Worm (Caenorhabditis elegans) whole organism, L4 larva: ENCODE measurements around the gene ZC374.2.
A peak's percentile ranks its signal among the peaks of the same experiment; 100 is the strongest.

ENCODE experiments used
- F10B5.3 ChIP-seq: sonication (generic microtip); optimal IDR thresholded peaks from 2 replicates; lab custom pipeline; 2016; ENCODE audit warnings: mild to moderate bottlenecking, missing genetic modification characterization, missing compliant biosample characterization
- F26F4.8 ChIP-seq: fragments of 200-800 bp; sonication (Bioruptor generic); conservative IDR thresholded peaks from 2 replicates; pipeline ENCODE4 v1.3.6; 2022; ENCODE audit warnings: missing genetic modification characterization, missing compliant biosample characterization
- F44E2.7 ChIP-seq: fragments of 200-800 bp; sonication (Bioruptor generic); IDR thresholded peaks from 2 replicates; pipeline ENCODE4 v2.1.2; 2022; ENCODE audit warnings: missing genetic modification characterization, missing compliant biosample characterization
- F49E8.2 ChIP-seq: sonication (generic microtip); optimal IDR thresholded peaks from 2 replicates; lab custom pipeline; 2016; ENCODE audit warnings: missing compliant biosample characterization, mild to moderate bottlenecking, missing genetic modification characterization, borderline replicate concordance
- R02D3.7 ChIP-seq: fragments of 150-350 bp; sonication (generic microtip); optimal IDR thresholded peaks from 3 replicates; lab custom pipeline; 2014; ENCODE audit warnings: missing biosample characterization, missing genetic modification characterization
- T20F7.1 ChIP-seq: fragments of 200-800 bp; sonication (Bioruptor generic); optimal IDR thresholded peaks from 2 replicates; lab custom pipeline; 2018; ENCODE audit warnings: mild to moderate bottlenecking, missing genetic modification characterization, missing compliant biosample characterization
- T26A8.4 ChIP-seq: fragments of 200-800 bp; sonication (Bioruptor generic); IDR thresholded peaks from 2 replicates; pipeline ENCODE4 v1.3.6; 2022; ENCODE audit warnings: missing genetic modification characterization, missing compliant biosample characterization
- Y105C5A.15 ChIP-seq: fragments of 200-800 bp; sonication (Bioruptor generic); IDR thresholded peaks from 2 replicates; pipeline ENCODE4 v1.3.6; 2022; ENCODE audit warnings: missing genetic modification characterization, missing compliant biosample characterization
- Y48G9A.11 ChIP-seq: fragments of 200-800 bp; sonication (Bioruptor generic); IDR thresholded peaks from 2 replicates; pipeline ENCODE4 v1.3.6; 2022; ENCODE audit warnings: missing genetic modification reagents, missing genetic modification characterization, missing compliant biosample characterization
- Y75B8A.6 ChIP-seq: fragments of 200-800 bp; sonication (Bioruptor generic); IDR thresholded peaks from 2 replicates; pipeline ENCODE4 v1.3.6; 2022; ENCODE audit warnings: missing genetic modification reagents, missing genetic modification characterization, missing compliant biosample characterization
- ZK337.2 ChIP-seq: fragments of 200-800 bp; sonication (Bioruptor generic); IDR thresholded peaks from 2 replicates; pipeline ENCODE4 v1.3.6; 2022; ENCODE audit warnings: missing genetic modification reagents, missing genetic modification characterization, missing compliant biosample characterization
- ZK546.5 ChIP-seq, 2 experiments: sonication (generic microtip); optimal IDR thresholded peaks; 2 replicates each; lab custom pipeline; 2017; ENCODE audit warnings: missing biosample characterization in 2 of 2, missing genetic modification characterization in 2 of 2
- ama-1 ChIP-seq: fragments of 150-350 bp; optimal IDR thresholded peaks from 2 replicates; lab custom pipeline; 2014; ENCODE audit warnings: inconsistent platforms, mixed read lengths
- ceh-28 ChIP-seq: fragments of 150-350 bp; optimal IDR thresholded peaks from 2 replicates; lab custom pipeline; 2014; ENCODE audit warnings: missing biosample characterization, missing genetic modification reagents, missing genetic modification characterization
- ceh-62 ChIP-seq: sonication (generic microtip); optimal IDR thresholded peaks from 2 replicates; lab custom pipeline; 2017; ENCODE audit warnings: missing biosample characterization, missing genetic modification characterization
- ceh-82 ChIP-seq: sonication (generic microtip); optimal IDR thresholded peaks from 2 replicates; lab custom pipeline; 2017; ENCODE audit warnings: missing biosample characterization, missing genetic modification characterization
- ces-1 ChIP-seq: fragments of 150-350 bp; sonication (generic microtip); optimal IDR thresholded peaks from 4 replicates; lab custom pipeline; 2014; ENCODE audit warnings: missing biosample characterization, missing genetic modification reagents, missing genetic modification characterization
- cey-2 ChIP-seq: sonication (generic microtip); optimal IDR thresholded peaks from 3 replicates; lab custom pipeline; 2017; ENCODE audit warnings: missing genetic modification characterization, mild to moderate bottlenecking, missing compliant biosample characterization, antibody characterized with exemption, borderline replicate concordance; ENCODE audit not compliant: insufficient read depth
- ctbp-1 ChIP-seq: fragments of 200-800 bp; sonication (Bioruptor generic); IDR thresholded peaks from 2 replicates; pipeline ENCODE4 v1.3.6; 2022; ENCODE audit warnings: missing genetic modification reagents, missing genetic modification characterization, missing compliant biosample characterization
- daf-12 ChIP-seq: fragments of 150-350 bp; optimal IDR thresholded peaks from 2 replicates; lab custom pipeline; 2014; ENCODE audit warnings: missing biosample characterization, missing genetic modification reagents, missing genetic modification characterization
- daf-8 ChIP-seq: fragments of 200-800 bp; sonication (Bioruptor generic); IDR thresholded peaks from 2 replicates; pipeline ENCODE4 v1.3.6; 2022; ENCODE audit warnings: missing genetic modification characterization, missing compliant biosample characterization
- dmd-6 ChIP-seq: fragments of 200-800 bp; sonication (Bioruptor generic); IDR thresholded peaks from 2 replicates; pipeline ENCODE4 v1.3.6; 2022; ENCODE audit warnings: missing genetic modification reagents, missing genetic modification characterization, missing compliant biosample characterization
- dpl-1 ChIP-seq: fragments of 150-350 bp; optimal IDR thresholded peaks from 2 replicates; lab custom pipeline; 2014; ENCODE audit warnings: missing biosample characterization, missing genetic modification reagents, missing genetic modification characterization
- duxl-1 ChIP-seq: sonication (generic microtip); optimal IDR thresholded peaks from 2 replicates; lab custom pipeline; 2016; ENCODE audit warnings: mild to moderate bottlenecking, missing genetic modification characterization, moderate library complexity, missing compliant biosample characterization; ENCODE audit not compliant: poor library complexity
- dve-1 ChIP-seq: sonication (generic microtip); optimal IDR thresholded peaks from 2 replicates; lab custom pipeline; 2017; ENCODE audit warnings: antibody characterized with exemption, mild to moderate bottlenecking, missing genetic modification characterization, missing compliant biosample characterization; ENCODE audit not compliant: insufficient read depth
- egl-43 ChIP-seq: fragments of 200-800 bp; sonication (Bioruptor generic); IDR thresholded peaks from 2 replicates; pipeline ENCODE4 v1.3.6; 2022; ENCODE audit warnings: missing genetic modification reagents, missing genetic modification characterization, missing compliant biosample characterization
- fkh-10 ChIP-seq: fragments of 150-350 bp; optimal IDR thresholded peaks from 2 replicates; lab custom pipeline; 2014; ENCODE audit warnings: missing biosample characterization, missing genetic modification reagents, missing genetic modification characterization
- gei-8 ChIP-seq: fragments of 200-800 bp; sonication (Bioruptor generic); optimal IDR thresholded peaks from 2 replicates; lab custom pipeline; 2018; ENCODE audit warnings: mild to moderate bottlenecking, missing genetic modification characterization, missing compliant biosample characterization
- hlh-11 ChIP-seq: fragments of 200-800 bp; sonication (Bioruptor generic); optimal IDR thresholded peaks from 2 replicates; lab custom pipeline; 2018; ENCODE audit warnings: mild to moderate bottlenecking, missing genetic modification characterization, missing compliant biosample characterization
- jun-1 ChIP-seq: fragments of 150-350 bp; optimal IDR thresholded peaks from 2 replicates; lab custom pipeline; 2014; ENCODE audit warnings: missing biosample characterization, missing genetic modification reagents, missing genetic modification characterization
- lin-13 ChIP-seq: fragments of 150-350 bp; optimal IDR thresholded peaks from 2 replicates; lab custom pipeline; 2014; ENCODE audit warnings: missing biosample characterization, missing genetic modification reagents, missing genetic modification characterization
- lin-15B ChIP-seq: fragments of 150-350 bp; sonication (generic microtip); optimal IDR thresholded peaks from 3 replicates; lab custom pipeline; 2014; ENCODE audit warnings: missing biosample characterization, missing genetic modification characterization
- lin-39 ChIP-seq: fragments of 150-350 bp; optimal IDR thresholded peaks from 2 replicates; lab custom pipeline; 2014; ENCODE audit warnings: missing biosample characterization, missing genetic modification reagents, missing genetic modification characterization
- lsy-2 ChIP-seq, 2 experiments: fragments of 150-350 bp in 1 of 2; sonication (generic microtip) in 1 of 2; optimal IDR thresholded peaks; 2 replicates each; lab custom pipeline; 2014 to 2017; ENCODE audit warnings: missing biosample characterization in 2 of 2, missing genetic modification characterization in 2 of 2
- mes-2 ChIP-seq: sonication (generic microtip); optimal IDR thresholded peaks from 2 replicates; lab custom pipeline; 2016; ENCODE audit warnings: missing genotype, mild to moderate bottlenecking, missing genetic modification characterization, missing compliant biosample characterization; ENCODE audit not compliant: poor library complexity, severe bottlenecking
- mxl-3 ChIP-seq: fragments of 200-800 bp; sonication (Bioruptor generic); optimal IDR thresholded peaks from 2 replicates; lab custom pipeline; 2018; ENCODE audit warnings: mild to moderate bottlenecking, missing genetic modification characterization, missing compliant biosample characterization
- nhr-10 ChIP-seq: fragments of 150-350 bp; optimal IDR thresholded peaks from 2 replicates; lab custom pipeline; 2014; ENCODE audit warnings: missing biosample characterization, missing genetic modification characterization
- nhr-25 ChIP-seq: sonication (generic microtip); optimal IDR thresholded peaks from 2 replicates; lab custom pipeline; 2017; ENCODE audit warnings: missing genetic modification characterization, mild to moderate bottlenecking, missing compliant biosample characterization, antibody characterized with exemption, moderate library complexity, borderline replicate concordance; ENCODE audit not compliant: insufficient read depth
- nhr-28 ChIP-seq: fragments of 150-350 bp; optimal IDR thresholded peaks from 2 replicates; lab custom pipeline; 2014; ENCODE audit warnings: missing biosample characterization, missing genetic modification characterization
- nhr-42 ChIP-seq: fragments of 200-800 bp; sonication (Bioruptor generic); IDR thresholded peaks from 2 replicates; pipeline ENCODE4 v1.3.6; 2022; ENCODE audit warnings: missing genetic modification characterization, missing compliant biosample characterization
- nhr-48 ChIP-seq: sonication (generic microtip); optimal IDR thresholded peaks from 2 replicates; lab custom pipeline; 2016; ENCODE audit warnings: mild to moderate bottlenecking, missing genetic modification characterization, missing compliant biosample characterization
- nhr-76 ChIP-seq: fragments of 150-350 bp; optimal IDR thresholded peaks from 2 replicates; lab custom pipeline; 2014; ENCODE audit warnings: missing biosample characterization, missing genetic modification characterization
- pha-4 ChIP-seq, 2 experiments: fragments of 150-350 bp in 1 of 2; fragments of 200-800 bp in 1 of 2; sonication (Bioruptor generic) in 1 of 2; IDR thresholded peaks in 1 of 2; optimal IDR thresholded peaks in 1 of 2; 2 replicates each; pipeline versions ENCODE4 v1.3.6 to Lab custom; 2014 to 2022; ENCODE audit warnings: missing genetic modification characterization in 2 of 2, missing genetic modification reagents in 2 of 2, missing biosample characterization in 1 of 2, missing compliant biosample characterization in 1 of 2
- rbr-2 ChIP-seq: sonication (generic microtip); optimal IDR thresholded peaks from 2 replicates; lab custom pipeline; 2016; ENCODE audit warnings: missing genotype, missing genetic modification characterization, missing compliant biosample characterization
- skn-1 ChIP-seq: fragments of 150-350 bp; optimal IDR thresholded peaks from 2 replicates; lab custom pipeline; 2014; ENCODE audit warnings: missing biosample characterization, missing genetic modification characterization
- snpc-1.2 ChIP-seq: fragments of 200-800 bp; sonication (Bioruptor generic); IDR thresholded peaks from 2 replicates; pipeline ENCODE4 v1.3.6; 2022; ENCODE audit warnings: missing genetic modification reagents, missing genetic modification characterization, missing compliant biosample characterization
- snpc-4 ChIP-seq: fragments of 150-350 bp; optimal IDR thresholded peaks from 2 replicates; lab custom pipeline; 2014; ENCODE audit warnings: missing biosample characterization, missing genetic modification characterization
- spr-1 ChIP-seq: sonication (generic microtip); optimal IDR thresholded peaks from 2 replicates; lab custom pipeline; 2016; ENCODE audit warnings: mild to moderate bottlenecking, missing genetic modification characterization, missing compliant biosample characterization
- tra-1 ChIP-seq: fragments of 200-800 bp; sonication (Bioruptor generic); IDR thresholded peaks from 2 replicates; pipeline ENCODE4 v1.3.6; 2022; ENCODE audit warnings: missing genetic modification reagents, missing genetic modification characterization, missing compliant biosample characterization
- unc-39 ChIP-seq: sonication (generic microtip); optimal IDR thresholded peaks from 2 replicates; lab custom pipeline; 2017; ENCODE audit warnings: missing biosample characterization, missing genetic modification characterization
- zip-11 ChIP-seq: fragments of 200-800 bp; sonication (Bioruptor generic); IDR thresholded peaks from 2 replicates; pipeline ENCODE4 v1.3.6; 2022; ENCODE audit warnings: missing genetic modification characterization, missing compliant biosample characterization
- ztf-7 ChIP-seq: fragments of 150-350 bp; optimal IDR thresholded peaks from 2 replicates; lab custom pipeline; 2014; ENCODE audit warnings: missing biosample characterization, missing genetic modification characterization

ZC374.2 gene

ce11 chrX:10051625-10052024 lies 4.4 kb upstream of the ZC374.2 start (continued):
- TF ChIP-seq cey-2 (tag; lab: Kevin White, UChicago): no peak
- no peak for TF ChIP-seq snpc-1.2
- no peak for TF ChIP-seq ceh-62 (tag; lab: Kevin White, UChicago)
- no peak for TF ChIP-seq ctbp-1 (GFP tag; lab: Robert Waterston, UW)
- no peak for TF ChIP-seq F49E8.2 (tag; lab: Kevin White, UChicago)
- peak; percentile 52; the same call in 1 of the 2 replicates for TF ChIP-seq tra-1
- TF ChIP-seq R02D3.7 (tag; lab: Kevin White, UChicago): no peak
- TF ChIP-seq nhr-10 (tag; lab: Kevin White, UChicago): peak; percentile 47
- TF ChIP-seq nhr-25 (tag; lab: Kevin White, UChicago): peak; percentile 19
- no peak for TF ChIP-seq Y48G9A.11
- TF ChIP-seq pha-4 (GFP tag; IDR thresholded peaks at IDR 0.05; lab: Robert Waterston, UW): no peak
- TF ChIP-seq pha-4 (tag; optimal IDR thresholded peaks at IDR 0.05; lab: Kevin White, UChicago): no peak
- TF ChIP-seq ama-1 (lab: Kevin White, UChicago): no peak
- peak; percentile 71 for TF ChIP-seq T26A8.4
- no peak for TF ChIP-seq ZK546.5 (tag; optimal IDR thresholded peaks at IDR 0.05; lab: Kevin White, UChicago)
- no peak for TF ChIP-seq ceh-28 (tag; lab: Kevin White, UChicago)
- no peak for TF ChIP-seq mes-2 (tag; lab: Kevin White, UChicago)
- peak; percentile 33 for TF ChIP-seq spr-1
- peak; percentile 50 for TF ChIP-seq T20F7.1
- TF ChIP-seq ces-1 (GFP tag; lab: Kevin White, UChicago): no peak
- TF ChIP-seq F44E2.7 (GFP tag; lab: Robert Waterston, UW): no peak
- TF ChIP-seq unc-39: no peak
- TF ChIP-seq zip-11: no peak
- TF ChIP-seq lsy-2 (tag; optimal IDR thresholded peaks at IDR 0.05; lab: Kevin White, UChicago): no peak
- TF ChIP-seq daf-12: no peak
- TF ChIP-seq F10B5.3 (tag; lab: Kevin White, UChicago): no peak
- peak; percentile 90 for TF ChIP-seq dmd-6 (GFP tag; lab: Robert Waterston, UW)
- no peak for TF ChIP-seq Y105C5A.15 (GFP tag; lab: Robert Waterston, UW)
- TF ChIP-seq jun-1 (tag; lab: Kevin White, UChicago): no peak
- no peak for TF ChIP-seq snpc-4 (tag; lab: Kevin White, UChicago)
- TF ChIP-seq nhr-28 (tag; lab: Kevin White, UChicago): peak; percentile 82
- no peak for TF ChIP-seq F26F4.8 (GFP tag; lab: Robert Waterston, UW)
- TF ChIP-seq lin-39 (tag; lab: Kevin White, UChicago): no peak
- TF ChIP-seq gei-8 (GFP tag; lab: Kevin White, UChicago): no peak
- no peak for TF ChIP-seq Y75B8A.6
- peak; percentile 33 for TF ChIP-seq lin-13 (GFP tag; lab: Kevin White, UChicago)
- TF ChIP-seq nhr-42 (GFP tag; lab: Robert Waterston, UW): no peak
- no peak for TF ChIP-seq dpl-1 (GFP tag; lab: Kevin White, UChicago)
- no peak for TF ChIP-seq fkh-10 (GFP tag; lab: Kevin White, UChicago)
- TF ChIP-seq egl-43 (GFP tag; lab: Robert Waterston, UW): no peak
- no peak for TF ChIP-seq ztf-7 (tag; lab: Kevin White, UChicago)
- TF ChIP-seq rbr-2 (tag; lab: Kevin White, UChicago): no peak
- no peak for TF ChIP-seq daf-8 (GFP tag; lab: Robert Waterston, UW)
- peak; percentile 87 for TF ChIP-seq nhr-48
- TF ChIP-seq mxl-3 (GFP tag; lab: Kevin White, UChicago): no peak
- no peak for TF ChIP-seq nhr-76 (tag; lab: Kevin White, UChicago)
- TF ChIP-seq hlh-11: peak; percentile 91
- TF ChIP-seq ZK337.2 (GFP tag; lab: Robert Waterston, UW): no peak
- TF ChIP-seq ceh-82 (tag; lab: Kevin White, UChicago): no peak
- TF ChIP-seq skn-1 (tag; lab: Kevin White, UChicago): no peak
- peak; percentile 91 for TF ChIP-seq dve-1 (tag; lab: Kevin White, UChicago)
- no peak for TF ChIP-seq lin-15B (tag; lab: Kevin White, UChicago)
- no peak for TF ChIP-seq duxl-1 (tag; lab: Kevin White, UChicago)
